Worm (Caenorhabditis elegans) whole organism, L3 larva: ENCODE data around the gene bath-13.

Experiments used
- elt-1 ChIP-seq: fragments of 150-350 bp; optimal IDR thresholded peaks from 2 replicates; lab custom pipeline; 2014; ENCODE audit warnings: missing biosample characterization, missing genetic modification characterization
- elt-3 ChIP-seq, 3 experiments: fragments of 150-350 bp in 1 of 3; sonication (generic microtip) in 2 of 3; optimal IDR thresholded peaks; 2 replicates in 2 of 3; 4 replicates in 1 of 3; lab custom pipeline; 2014 to 2017; ENCODE audit warnings: missing biosample characterization in 3 of 3, missing genetic modification characterization in 3 of 3
- fkh-10 ChIP-seq: sonication (generic microtip); optimal IDR thresholded peaks from 2 replicates; lab custom pipeline; 2017; ENCODE audit warnings: missing biosample characterization, missing genetic modification reagents, missing genetic modification characterization
- lsy-12 ChIP-seq: sonication (generic microtip); optimal IDR thresholded peaks from 2 replicates; lab custom pipeline; 2016; ENCODE audit warnings: mild to moderate bottlenecking, missing genetic modification characterization, missing compliant biosample characterization
- nhr-11 ChIP-seq: fragments of 150-350 bp; optimal IDR thresholded peaks from 2 replicates; lab custom pipeline; 2014; ENCODE audit warnings: missing biosample characterization, missing genetic modification characterization
- nhr-12 ChIP-seq: fragments of 150-350 bp; optimal IDR thresholded peaks from 2 replicates; lab custom pipeline; 2014; ENCODE audit warnings: missing biosample characterization, missing genetic modification characterization
- nhr-28 ChIP-seq: fragments of 150-350 bp; optimal IDR thresholded peaks from 2 replicates; lab custom pipeline; 2014; ENCODE audit warnings: missing biosample characterization, missing genetic modification characterization
- pha-4 ChIP-seq: fragments of 150-350 bp; optimal IDR thresholded peaks from 2 replicates; lab custom pipeline; 2014; ENCODE audit warnings: missing biosample characterization, missing genetic modification reagents, missing genetic modification characterization
- skn-1 ChIP-seq: fragments of 150-350 bp; optimal IDR thresholded peaks from 2 replicates; lab custom pipeline; 2014; ENCODE audit warnings: missing biosample characterization, missing genetic modification characterization
- tbx-2 ChIP-seq: sonication (generic microtip); optimal IDR thresholded peaks from 2 replicates; lab custom pipeline; 2016; ENCODE audit warnings: mild to moderate bottlenecking, missing genetic modification characterization, missing compliant biosample characterization
- unc-39 ChIP-seq: sonication (generic microtip); optimal IDR thresholded peaks from 4 replicates; lab custom pipeline; 2017; ENCODE audit warnings: missing biosample characterization, missing genetic modification characterization
- unc-62 ChIP-seq: fragments of 150-350 bp; sonication (generic microtip); optimal IDR thresholded peaks from 4 replicates; lab custom pipeline; 2014; ENCODE audit warnings: missing biosample characterization, missing genetic modification reagents, missing genetic modification characterization
- zag-1 ChIP-seq: fragments of 150-350 bp; optimal IDR thresholded peaks from 2 replicates; lab custom pipeline; 2014; ENCODE audit warnings: missing biosample characterization, missing genetic modification characterization

ce11 chrII:2545925-2546324 lies 24.1 kb upstream of the bath-13 start, which contains the start of gene K02F6.3:
- no peak for TF ChIP-seq fkh-10 (GFP tag; lab: Kevin White, UChicago)
- TF ChIP-seq pha-4 (tag; lab: Kevin White, UChicago), result no peak
- no peak for TF ChIP-seq elt-3 (tag; optimal IDR thresholded peaks at IDR 0.05; lab: Kevin White, UChicago)
- TF ChIP-seq skn-1, result no peak
- TF ChIP-seq unc-39, result no peak
- no peak for TF ChIP-seq nhr-12
- TF ChIP-seq unc-62 (GFP tag; lab: Kevin White, UChicago), result no peak
- no peak for TF ChIP-seq zag-1
- no peak for TF ChIP-seq nhr-28
- TF ChIP-seq elt-1 (tag; lab: Kevin White, UChicago), result no peak
- no peak for TF ChIP-seq lsy-12 (tag; lab: Kevin White, UChicago)
- TF ChIP-seq tbx-2 (tag; lab: Kevin White, UChicago), result no peak
- TF ChIP-seq nhr-11 (tag; lab: Kevin White, UChicago), result no peak
